Worm (Caenorhabditis elegans) whole organism, L1 larva: ENCODE measurements around the gene rrp-1.
A peak's percentile ranks its signal among the peaks of the same experiment; 100 is the strongest.

Source experiments
- C16A3.4 ChIP-seq: fragments of 150-350 bp; optimal IDR thresholded peaks from 2 replicates; lab custom pipeline; 2014; ENCODE audit warnings: missing biosample characterization, missing genetic modification characterization
- C34B4.2 ChIP-seq: sonication (generic microtip); optimal IDR thresholded peaks from 2 replicates; lab custom pipeline; 2017; ENCODE audit warnings: mild to moderate bottlenecking, missing genetic modification characterization, missing compliant biosample characterization
- F16B12.6 ChIP-seq: fragments of 150-350 bp; optimal IDR thresholded peaks from 2 replicates; lab custom pipeline; 2014; ENCODE audit warnings: missing biosample characterization, missing genetic modification characterization
- alr-1 ChIP-seq: fragments of 200-800 bp; sonication (Bioruptor generic); optimal IDR thresholded peaks from 2 replicates; lab custom pipeline; 2018; ENCODE audit warnings: borderline replicate concordance, mild to moderate bottlenecking, missing genetic modification characterization, missing compliant biosample characterization
- aly-2 ChIP-seq: fragments of 150-350 bp; optimal IDR thresholded peaks from 2 replicates; lab custom pipeline; 2014; ENCODE audit warnings: missing biosample characterization, missing genetic modification characterization
- ama-1 ChIP-seq: fragments of 150-350 bp; optimal IDR thresholded peaks from 2 replicates; lab custom pipeline; 2014
- ceh-8 ChIP-seq: fragments of 200-800 bp; sonication (Bioruptor generic); optimal IDR thresholded peaks from 2 replicates; lab custom pipeline; 2018; ENCODE audit warnings: mild to moderate bottlenecking, missing genetic modification characterization, moderate library complexity, missing compliant biosample characterization
- ceh-88 ChIP-seq: fragments of 200-800 bp; sonication (Bioruptor generic); IDR thresholded peaks from 2 replicates; pipeline ENCODE4 v1.3.6; 2022; ENCODE audit warnings: missing genetic modification characterization, missing compliant biosample characterization
- dpl-1 ChIP-seq, 3 experiments: fragments of 150-350 bp in 2 of 3; sonication (generic microtip) in 1 of 3; optimal IDR thresholded peaks; 2 replicates each; lab custom pipeline; 2014 to 2017; ENCODE audit warnings: missing biosample characterization in 3 of 3, missing genetic modification characterization in 3 of 3, missing genetic modification reagents in 3 of 3
- dsc-1 ChIP-seq: sonication (generic microtip); optimal IDR thresholded peaks from 2 replicates; lab custom pipeline; 2016; ENCODE audit warnings: mild to moderate bottlenecking, missing genetic modification characterization, missing compliant biosample characterization
- efl-1 ChIP-seq, 4 experiments: fragments of 150-350 bp; optimal IDR thresholded peaks in 3 of 4; peaks in 1 of 4; 1 replicate in 1 of 4; 2 replicates in 3 of 4; lab custom pipeline; 2014; ENCODE audit warnings: missing biosample characterization in 2 of 4, missing genetic modification characterization in 2 of 4, missing genetic modification reagents in 2 of 4
- efl-3 ChIP-seq: fragments of 200-800 bp; sonication (Bioruptor generic); optimal IDR thresholded peaks from 2 replicates; lab custom pipeline; 2018; ENCODE audit warnings: mild to moderate bottlenecking, missing genetic modification characterization, missing compliant biosample characterization
- elt-3 ChIP-seq, 6 experiments: fragments of 150-350 bp in 1 of 6; sonication (generic microtip); optimal IDR thresholded peaks; 2 replicates each; lab custom pipeline; 2017 to 2018; ENCODE audit warnings: missing biosample characterization in 6 of 6, missing genetic modification characterization in 6 of 6, inconsistent platforms in 1 of 6
- ets-5 ChIP-seq: fragments of 200-800 bp; sonication (Bioruptor generic); IDR thresholded peaks from 2 replicates; pipeline ENCODE4 v1.3.6; 2022; ENCODE audit warnings: missing genetic modification characterization, missing compliant biosample characterization
- fos-1 ChIP-seq: fragments of 150-350 bp; optimal IDR thresholded peaks from 2 replicates; lab custom pipeline; 2014; ENCODE audit warnings: missing biosample characterization, missing genetic modification characterization
- grh-1 ChIP-seq: fragments of 200-800 bp; sonication (Bioruptor generic); IDR thresholded peaks from 2 replicates; pipeline ENCODE4 v1.3.6; 2022; ENCODE audit warnings: missing genetic modification reagents, missing genetic modification characterization, missing compliant biosample characterization
- hpl-2 ChIP-seq: fragments of 150-350 bp; optimal IDR thresholded peaks from 2 replicates; lab custom pipeline; 2014; ENCODE audit warnings: missing biosample characterization, missing genetic modification reagents, missing genetic modification characterization
- isw-1 ChIP-seq: fragments of 200-800 bp; sonication (Bioruptor generic); IDR thresholded peaks from 2 replicates; pipeline ENCODE4 v1.3.6; 2022; ENCODE audit warnings: missing genetic modification characterization, missing compliant biosample characterization
- jun-1 ChIP-seq: fragments of 150-350 bp; optimal IDR thresholded peaks from 2 replicates; lab custom pipeline; 2014; ENCODE audit warnings: missing biosample characterization, missing genetic modification reagents, missing genetic modification characterization
- lin-13 ChIP-seq: fragments of 150-350 bp; optimal IDR thresholded peaks from 2 replicates; lab custom pipeline; 2014; ENCODE audit warnings: missing biosample characterization, missing genetic modification reagents, missing genetic modification characterization
- lin-14 ChIP-seq: fragments of 200-800 bp; sonication (Bioruptor generic); optimal IDR thresholded peaks from 2 replicates; lab custom pipeline; 2018; ENCODE audit warnings: mild to moderate bottlenecking, missing genetic modification characterization, moderate library complexity, missing compliant biosample characterization
- lin-15B ChIP-seq: fragments of 150-350 bp; sonication (generic microtip); optimal IDR thresholded peaks from 3 replicates; lab custom pipeline; 2014; ENCODE audit warnings: missing biosample characterization, missing genetic modification characterization
- lin-35 ChIP-seq, 2 experiments: fragments of 150-350 bp; optimal IDR thresholded peaks; 2 replicates each; lab custom pipeline; 2014; ENCODE audit warnings: missing biosample characterization in 2 of 2, missing genetic modification characterization in 2 of 2, missing genetic modification reagents in 2 of 2
- lin-39 ChIP-seq: fragments of 150-350 bp; optimal IDR thresholded peaks from 2 replicates; lab custom pipeline; 2014; ENCODE audit warnings: missing biosample characterization, missing genetic modification reagents, missing genetic modification characterization
- lsy-2 ChIP-seq, 2 experiments: fragments of 150-350 bp; optimal IDR thresholded peaks; 2 replicates each; lab custom pipeline; 2014; ENCODE audit warnings: missing biosample characterization in 2 of 2, missing genetic modification characterization in 2 of 2
- mef-2 ChIP-seq: fragments of 150-350 bp; optimal IDR thresholded peaks from 2 replicates; lab custom pipeline; 2014; ENCODE audit warnings: missing biosample characterization, missing genetic modification characterization
- mep-1 ChIP-seq: fragments of 150-350 bp; optimal IDR thresholded peaks from 2 replicates; lab custom pipeline; 2014; ENCODE audit warnings: missing biosample characterization, missing genetic modification characterization
- nhr-19 ChIP-seq: fragments of 200-800 bp; sonication (Bioruptor generic); conservative IDR thresholded peaks from 2 replicates; pipeline ENCODE4 v1.3.6; 2022; ENCODE audit warnings: missing genetic modification characterization, missing compliant biosample characterization
- nhr-20 ChIP-seq: sonication (generic microtip); optimal IDR thresholded peaks from 2 replicates; lab custom pipeline; 2016; ENCODE audit warnings: mild to moderate bottlenecking, missing genetic modification characterization, missing compliant biosample characterization
- nhr-47 ChIP-seq: sonication (generic microtip); optimal IDR thresholded peaks from 2 replicates; lab custom pipeline; 2016; ENCODE audit warnings: mild to moderate bottlenecking, missing genetic modification characterization, moderate library complexity, missing compliant biosample characterization
- nhr-71 ChIP-seq: sonication (generic microtip); optimal IDR thresholded peaks from 2 replicates; lab custom pipeline; 2016; ENCODE audit warnings: mild to moderate bottlenecking, missing genetic modification characterization, moderate library complexity, missing compliant biosample characterization
- nhr-84 ChIP-seq: sonication (generic microtip); optimal IDR thresholded peaks from 2 replicates; lab custom pipeline; 2017; ENCODE audit warnings: missing biosample characterization, missing genetic modification characterization
- nhr-85 ChIP-seq: sonication (generic microtip); peaks from one replicate; lab custom pipeline; 2016; ENCODE audit warnings: missing genetic modification characterization, inconsistent platforms, missing compliant biosample characterization
- nhr-90 ChIP-seq: sonication (generic microtip); optimal IDR thresholded peaks from 2 replicates; lab custom pipeline; 2016; ENCODE audit warnings: mild to moderate bottlenecking, missing genetic modification characterization, missing compliant biosample characterization; ENCODE audit not compliant: poor library complexity
- pag-3 ChIP-seq: sonication (generic microtip); optimal IDR thresholded peaks from 2 replicates; lab custom pipeline; 2017; ENCODE audit warnings: missing genetic modification characterization, mild to moderate bottlenecking, missing compliant biosample characterization, antibody characterized with exemption, borderline replicate concordance; ENCODE audit not compliant: insufficient read depth
- pax-3 ChIP-seq: fragments of 200-800 bp; sonication (Bioruptor generic); optimal IDR thresholded peaks from 2 replicates; lab custom pipeline; 2018; ENCODE audit warnings: mild to moderate bottlenecking, missing genetic modification characterization, moderate library complexity, missing compliant biosample characterization
- rnt-1 ChIP-seq: sonication (generic microtip); optimal IDR thresholded peaks from 2 replicates; lab custom pipeline; 2016; ENCODE audit warnings: mild to moderate bottlenecking, missing genetic modification characterization, moderate library complexity, missing compliant biosample characterization
- skn-1 ChIP-seq: fragments of 150-350 bp; optimal IDR thresholded peaks from 2 replicates; lab custom pipeline; 2014; ENCODE audit warnings: missing biosample characterization, missing genetic modification characterization
- snpc-4 ChIP-seq: fragments of 150-350 bp; optimal IDR thresholded peaks from 2 replicates; lab custom pipeline; 2014; ENCODE audit warnings: missing biosample characterization, missing genetic modification characterization
- sox-4 ChIP-seq: sonication (generic microtip); optimal IDR thresholded peaks from 2 replicates; lab custom pipeline; 2016; ENCODE audit warnings: missing genetic modification characterization, missing compliant biosample characterization
- swsn-7 ChIP-seq: sonication (generic microtip); optimal IDR thresholded peaks from 2 replicates; lab custom pipeline; 2016; ENCODE audit warnings: missing genetic modification characterization, missing compliant biosample characterization
- tbx-2 ChIP-seq: sonication (generic microtip); optimal IDR thresholded peaks from 2 replicates; lab custom pipeline; 2016; ENCODE audit warnings: missing genetic modification characterization, missing compliant biosample characterization
- unc-130 ChIP-seq: fragments of 150-350 bp; optimal IDR thresholded peaks from 2 replicates; lab custom pipeline; 2017; ENCODE audit warnings: missing biosample characterization, missing genetic modification characterization, inconsistent platforms
- unc-86 ChIP-seq: sonication (generic microtip); optimal IDR thresholded peaks from 2 replicates; lab custom pipeline; 2016; ENCODE audit warnings: missing genetic modification characterization, missing compliant biosample characterization
- xbp-1 ChIP-seq: sonication (generic microtip); optimal IDR thresholded peaks from 2 replicates; lab custom pipeline; 2016; ENCODE audit warnings: missing genetic modification characterization, missing compliant biosample characterization
- zag-1 ChIP-seq: fragments of 150-350 bp; optimal IDR thresholded peaks from 2 replicates; lab custom pipeline; 2014; ENCODE audit warnings: missing biosample characterization, missing genetic modification characterization
- ztf-11 ChIP-seq, 2 experiments: sonication (generic microtip); optimal IDR thresholded peaks; 2 replicates each; lab custom pipeline; 2016 to 2017; ENCODE audit warnings: missing genetic modification characterization in 2 of 2, missing biosample characterization in 1 of 2, missing compliant biosample characterization in 1 of 2
- ztf-4 ChIP-seq: fragments of 150-350 bp; optimal IDR thresholded peaks from 2 replicates; lab custom pipeline; 2014; ENCODE audit warnings: missing biosample characterization, missing genetic modification characterization

Gene rrp-1

ce11 chrIV:9998487-9999218 is 16.6 kb upstream of the rrp-1 start, which contains the start of gene pyp-1 (continued):
- TF ChIP-seq dpl-1 (GFP tag; optimal IDR thresholded peaks at IDR 0.05; lab: Kevin White, UChicago): peak in 1 of 3 experiments; percentile 41
- no peak for TF ChIP-seq elt-3 (tag; optimal IDR thresholded peaks at IDR 0.05; lab: Kevin White, UChicago)
- no peak for TF ChIP-seq efl-3
- TF ChIP-seq lin-35 (GFP tag; optimal IDR thresholded peaks at IDR 0.05; lab: Kevin White, UChicago): peak; percentile 10 to 14
- TF ChIP-seq ztf-11 (tag; optimal IDR thresholded peaks at IDR 0.05; lab: Kevin White, UChicago): no peak
- TF ChIP-seq ama-1: no peak
- peak; percentile 46 for TF ChIP-seq mep-1 (tag; lab: Kevin White, UChicago)
- TF ChIP-seq pag-3 (tag; lab: Kevin White, UChicago): no peak

DNA sequence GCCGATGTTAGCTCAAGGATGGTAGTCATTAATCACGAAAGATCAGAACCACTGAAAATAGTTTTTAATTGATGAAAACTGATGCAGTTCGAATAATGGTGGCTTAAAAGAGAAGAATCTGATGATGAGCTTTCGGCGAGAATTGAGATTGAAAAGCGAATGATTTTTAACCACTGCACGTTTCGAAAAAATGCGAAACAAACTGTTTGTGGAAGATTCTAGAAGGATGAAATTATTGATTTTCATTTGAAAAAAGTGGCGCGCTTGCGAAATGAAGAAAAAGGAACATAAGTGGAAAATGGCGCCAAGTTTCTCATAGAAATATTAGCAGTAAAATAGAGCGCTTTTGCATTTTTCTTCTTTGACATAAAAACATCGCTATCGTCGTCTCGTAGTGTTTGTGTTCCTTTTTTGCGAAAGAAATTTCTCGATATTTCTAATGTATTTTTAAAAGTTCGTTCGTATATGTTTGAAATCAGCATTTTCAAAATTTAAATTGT is 12.9 kb upstream of the rrp-1 start, which contains the start of gene uba-1:
Gene uba-1, minus strand, starts transcription at position 51 of the 500 bp plus-strand sequence.
- TF ChIP-seq nhr-90 (tag; lab: Kevin White, UChicago) (peak; percentile 28), nhr-47 (tag; lab: Kevin White, UChicago) (peak; percentile 13), pax-3 (no peak), lsy-2 (tag; optimal IDR thresholded peaks at IDR 0.05; lab: Kevin White, UChicago) (peak in 1 of 2 experiments; percentile 26), ceh-88 (no peak), xbp-1 (tag; lab: Kevin White, UChicago) (peak; percentile 8), C34B4.2 (no peak), lin-14 (GFP tag; lab: Kevin White, UChicago) (peak; percentile 9), lin-39 (tag; lab: Kevin White, UChicago) (no peak), snpc-4 (no peak), zag-1 (tag; lab: Kevin White, UChicago) (no peak), pag-3 (tag; lab: Kevin White, UChicago) (no peak), ztf-11 (tag; optimal IDR thresholded peaks at IDR 0.05; lab: Kevin White, UChicago) (no peak), hpl-2 (GFP tag; lab: Kevin White, UChicago) (no peak), F16B12.6 (no peak), alr-1 (tag; lab: Kevin White, UChicago) (no peak), unc-130 (tag; lab: Kevin White, UChicago) (no peak), unc-86 (tag; lab: Kevin White, UChicago) (no peak), dpl-1 (GFP tag; optimal IDR thresholded peaks at IDR 0.05; lab: Kevin White, UChicago) (peak in 1 of 3 experiments; percentile 51), fos-1 (tag; lab: Kevin White, UChicago) (no peak), rnt-1 (tag; lab: Kevin White, UChicago) (no peak), nhr-19 (GFP tag; lab: Robert Waterston, UW) (no peak), skn-1 (tag; lab: Kevin White, UChicago) (no peak), lin-15B (tag; lab: Kevin White, UChicago) (no peak), isw-1 (GFP tag; lab: Robert Waterston, UW) (no peak), swsn-7 (no peak), nhr-84 (no peak), sox-4 (tag; lab: Kevin White, UChicago) (no peak), jun-1 (tag; lab: Kevin White, UChicago) (no peak), ztf-4 (tag; lab: Kevin White, UChicago) (peak; percentile 52), nhr-71 (tag; lab: Kevin White, UChicago) (peak; percentile 25), lin-35 (GFP tag; optimal IDR thresholded peaks at IDR 0.05; lab: Kevin White, UChicago) (peak in 1 of 2 experiments; percentile 48), lin-13 (no peak), grh-1 (GFP tag; lab: Robert Waterston, UW) (no peak), C16A3.4 (no peak), aly-2 (no peak), tbx-2 (tag; lab: Kevin White, UChicago) (peak; percentile 22), nhr-20 (tag; lab: Kevin White, UChicago) (peak; percentile 22), ceh-8 (GFP tag; lab: Kevin White, UChicago) (no peak), ets-5 (no peak), efl-1 (optimal IDR thresholded peaks at IDR 0.05; lab: Kevin White, UChicago) (peak in 1 of 2 experiments; percentile 23), efl-1 (GFP tag; optimal IDR thresholded peaks at IDR 0.05 in 1 of 2; lab: Kevin White, UChicago) (peak in 1 of 2 experiments; percentile 82), nhr-85 (tag; lab: Kevin White, UChicago) (peak; percentile 60), mef-2 (tag; lab: Kevin White, UChicago) (no peak), dsc-1 (no peak)
